Worm (Caenorhabditis elegans) whole organism, midembryonic: ENCODE measurements around the gene pfs-2.

Experiments
- T22C8.4 ChIP-seq: fragments of 200-800 bp; sonication (Bioruptor generic); IDR thresholded peaks from 2 replicates; pipeline ENCODE4 v1.3.6; 2022; ENCODE audit warnings: missing genetic modification characterization, missing compliant biosample characterization
- flt-1 ChIP-seq: fragments of 200-800 bp; sonication (Bioruptor generic); IDR thresholded peaks from 2 replicates; pipeline ENCODE4 v1.3.6; 2022; ENCODE audit warnings: missing genetic modification characterization, missing compliant biosample characterization
- ref-1 ChIP-seq: fragments of 200-800 bp; sonication (Bioruptor generic); conservative IDR thresholded peaks from 2 replicates; pipeline ENCODE4 v1.3.6; 2022; ENCODE audit warnings: missing genetic modification reagents, missing genetic modification characterization, missing compliant biosample characterization

DNA sequence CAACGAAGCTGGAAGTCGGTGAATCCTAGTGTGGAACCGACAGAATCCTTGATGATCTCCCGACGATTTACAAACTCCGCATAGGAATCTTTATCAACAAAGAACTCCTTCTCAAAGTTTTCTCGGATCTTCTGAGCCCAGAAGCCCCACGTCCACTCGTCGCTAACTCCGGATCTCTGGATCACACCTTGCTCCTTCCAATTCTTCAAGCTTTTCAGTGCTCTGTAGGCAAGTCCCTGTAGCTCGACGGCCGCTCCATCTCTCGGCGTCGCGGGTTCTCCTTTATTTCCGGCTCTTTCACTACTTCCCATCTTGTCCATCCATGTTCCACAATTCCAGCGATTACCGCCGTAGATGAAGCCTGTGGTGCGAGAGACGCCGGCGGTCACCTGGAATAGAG lies 6.8 kb upstream of the pfs-2 start:
- TF ChIP-seq flt-1 = no peak
- no peak for TF ChIP-seq ref-1 (GFP tag; lab: Robert Waterston, UW)
- TF ChIP-seq T22C8.4 (GFP tag; lab: Robert Waterston, UW) = no peak
